Fruit fly (Drosophila melanogaster) whole organism, embryonic: ENCODE measurements around the gene Arp8.

Experiments used
- Atf3 ChIP-seq: fragments of 200-800 bp; sonication (Bioruptor generic); optimal IDR thresholded peaks from 3 replicates; lab custom pipeline; 2016; ENCODE audit warnings: missing biosample characterization, missing genetic modification characterization
- Bdp1 ChIP-seq: fragments of 200-800 bp; sonication (Bioruptor generic); optimal IDR thresholded peaks from 3 replicates; lab custom pipeline; 2016; ENCODE audit warnings: missing biosample characterization, missing genetic modification characterization
- Bteb2 ChIP-seq: fragments of 200-800 bp; sonication (Bioruptor generic); optimal IDR thresholded peaks from 2 replicates; lab custom pipeline; 2016; ENCODE audit warnings: missing biosample characterization, missing genetic modification characterization
- C15 ChIP-seq: fragments of 200-800 bp; sonication (Bioruptor generic); IDR thresholded peaks from 3 replicates; pipeline ENCODE4 v1.3.6; 2022; ENCODE audit warnings: missing biosample characterization, missing genetic modification characterization
- CG12391 ChIP-seq: fragments of 200-800 bp; sonication (Bioruptor generic); optimal IDR thresholded peaks from 3 replicates; lab custom pipeline; 2018; ENCODE audit warnings: missing biosample characterization, mild to moderate bottlenecking, missing genetic modification characterization, moderate library complexity
- CG12769 ChIP-seq: fragments of 200-800 bp; sonication (Bioruptor generic); optimal IDR thresholded peaks from 2 replicates; lab custom pipeline; 2019; ENCODE audit warnings: missing biosample characterization, mild to moderate bottlenecking, missing genetic modification characterization, moderate library complexity
- CG13624 ChIP-seq: fragments of 200-800 bp; sonication (Bioruptor generic); optimal IDR thresholded peaks from 2 replicates; lab custom pipeline; 2016; ENCODE audit warnings: missing biosample characterization, missing genetic modification characterization
- CG15073 ChIP-seq: fragments of 200-800 bp; sonication (Bioruptor generic); optimal IDR thresholded peaks from 2 replicates; lab custom pipeline; 2016; ENCODE audit warnings: missing biosample characterization, missing genetic modification characterization
- CG16863 ChIP-seq: fragments of 200-800 bp; sonication (Bioruptor generic); optimal IDR thresholded peaks from 3 replicates; lab custom pipeline; 2016; ENCODE audit warnings: missing biosample characterization, missing genetic modification characterization
- CG17385 ChIP-seq: fragments of 200-800 bp; sonication (Bioruptor generic); optimal IDR thresholded peaks from 3 replicates; lab custom pipeline; 2018; ENCODE audit warnings: missing biosample characterization, mild to moderate bottlenecking, missing genetic modification characterization
- CG17568 ChIP-seq: fragments of 200-800 bp; sonication (Bioruptor generic); optimal IDR thresholded peaks from 2 replicates; lab custom pipeline; 2018; ENCODE audit warnings: missing biosample characterization, mild to moderate bottlenecking, missing genetic modification characterization, moderate library complexity
- CG18476 ChIP-seq: fragments of 200-800 bp; sonication (Bioruptor generic); optimal IDR thresholded peaks from 2 replicates; lab custom pipeline; 2016; ENCODE audit warnings: missing biosample characterization, mild to moderate bottlenecking, missing genetic modification characterization
- CG2199 ChIP-seq: fragments of 200-800 bp; sonication (Bioruptor generic); IDR thresholded peaks from 3 replicates; pipeline ENCODE4 v1.3.6; 2022; ENCODE audit warnings: missing biosample characterization, missing genetic modification characterization
- CG3407 ChIP-seq: fragments of 200-800 bp; sonication (Bioruptor generic); optimal IDR thresholded peaks from 2 replicates; lab custom pipeline; 2018; ENCODE audit warnings: missing biosample characterization, mild to moderate bottlenecking, missing genetic modification characterization
- CG4282 ChIP-seq: fragments of 200-800 bp; sonication (Bioruptor generic); optimal IDR thresholded peaks from 2 replicates; lab custom pipeline; 2016; ENCODE audit warnings: missing biosample characterization, missing genetic modification characterization
- CG4424 ChIP-seq: fragments of 200-800 bp; sonication (Bioruptor generic); optimal IDR thresholded peaks from 3 replicates; lab custom pipeline; 2016; ENCODE audit warnings: missing biosample characterization, missing genetic modification characterization
- CG4617 ChIP-seq: fragments of 200-800 bp; sonication (Bioruptor generic); optimal IDR thresholded peaks from 3 replicates; lab custom pipeline; 2016; ENCODE audit warnings: missing biosample characterization, missing genetic modification characterization, borderline replicate concordance
- CG5953 ChIP-seq: fragments of 200-800 bp; sonication (Bioruptor generic); IDR thresholded peaks from 2 replicates; pipeline ENCODE4 v1.3.6; 2022; ENCODE audit warnings: missing biosample characterization, missing genetic modification characterization
- CG7357 ChIP-seq: fragments of 200-800 bp; sonication (Bioruptor generic); IDR thresholded peaks from 3 replicates; pipeline ENCODE4 v1.3.6; 2022; ENCODE audit warnings: missing biosample characterization, missing genetic modification characterization
- CG7839 ChIP-seq: fragments of 200-800 bp; sonication (Bioruptor generic); optimal IDR thresholded peaks from 3 replicates; lab custom pipeline; 2018; ENCODE audit warnings: missing biosample characterization, mild to moderate bottlenecking, missing genetic modification characterization, moderate library complexity
- CG8290 ChIP-seq, 3 experiments: fragments of 200-800 bp; sonication (Bioruptor generic); optimal IDR thresholded peaks; 2 replicates each; lab custom pipeline; 2016 to 2019; ENCODE audit warnings: missing biosample characterization in 3 of 3, missing genetic modification characterization in 3 of 3, mild to moderate bottlenecking in 2 of 3, moderate library complexity in 1 of 3
- CG8765 ChIP-seq: fragments of 200-800 bp; sonication (Bioruptor generic); IDR thresholded peaks from 2 replicates; pipeline ENCODE4 v1.3.6; 2022; ENCODE audit warnings: missing biosample characterization, missing genetic modification characterization
- CG8924 ChIP-seq: fragments of 200-800 bp; optimal IDR thresholded peaks from 3 replicates; lab custom pipeline; 2019; ENCODE audit warnings: missing biosample characterization, mild to moderate bottlenecking, missing genetic modification characterization, moderate library complexity
- D19A ChIP-seq: fragments of 200-800 bp; optimal IDR thresholded peaks from 3 replicates; lab custom pipeline; 2019; ENCODE audit warnings: missing biosample characterization, mild to moderate bottlenecking, missing genetic modification characterization, moderate library complexity
- ERR ChIP-seq: fragments of 200-800 bp; sonication (Bioruptor generic); optimal IDR thresholded peaks from 2 replicates; lab custom pipeline; 2016; ENCODE audit warnings: missing biosample characterization, missing genetic modification characterization
- Fer3 ChIP-seq: fragments of 200-800 bp; sonication (Bioruptor generic); optimal IDR thresholded peaks from 2 replicates; lab custom pipeline; 2018; ENCODE audit warnings: missing biosample characterization, mild to moderate bottlenecking, missing genetic modification characterization, moderate library complexity
- Hey ChIP-seq: fragments of 200-800 bp; sonication (Bioruptor generic); optimal IDR thresholded peaks from 3 replicates; lab custom pipeline; 2018; ENCODE audit warnings: missing biosample characterization, mild to moderate bottlenecking, missing genetic modification characterization
- Hsf ChIP-seq: fragments of 200-800 bp; sonication (Bioruptor generic); optimal IDR thresholded peaks from 3 replicates; lab custom pipeline; 2016; ENCODE audit warnings: missing biosample characterization, missing genetic modification characterization
- Med ChIP-seq: fragments of 200-800 bp; sonication (Bioruptor generic); peaks from one replicate; lab custom pipeline; 2016; ENCODE audit warnings: missing biosample characterization, missing genetic modification characterization, mild to moderate bottlenecking, inconsistent platforms, moderate library complexity
- Ravus ChIP-seq: fragments of 200-800 bp; sonication (Bioruptor generic); IDR thresholded peaks from 2 replicates; pipeline ENCODE4 v1.3.6; 2022; ENCODE audit warnings: missing biosample characterization, missing genetic modification characterization
- YL-1 ChIP-seq: fragments of 200-800 bp; sonication (Bioruptor generic); optimal IDR thresholded peaks from 3 replicates; lab custom pipeline; 2017; ENCODE audit warnings: missing biosample characterization, mild to moderate bottlenecking, missing genetic modification characterization
- ac ChIP-seq: fragments of 200-800 bp; sonication (Bioruptor generic); optimal IDR thresholded peaks from 3 replicates; lab custom pipeline; 2017; ENCODE audit warnings: missing biosample characterization, mild to moderate bottlenecking, missing genetic modification characterization
- cato ChIP-seq: fragments of 200-800 bp; sonication (Bioruptor generic); optimal IDR thresholded peaks from 2 replicates; lab custom pipeline; 2016; ENCODE audit warnings: missing biosample characterization, missing genetic modification characterization, borderline replicate concordance
- croc ChIP-seq: fragments of 200-800 bp; sonication (Bioruptor generic); conservative IDR thresholded peaks from 3 replicates; pipeline ENCODE4 v1.3.6; 2022; ENCODE audit warnings: missing biosample characterization, missing genetic modification characterization
- crol ChIP-seq: fragments of 200-800 bp; sonication (Bioruptor generic); IDR thresholded peaks from 2 replicates; pipeline ENCODE4 v1.3.6; 2022; ENCODE audit warnings: missing biosample characterization, missing genetic modification characterization
- crp ChIP-seq, 2 experiments: fragments of 200-800 bp; sonication (Bioruptor generic); optimal IDR thresholded peaks; 2 replicates in 1 of 2; 3 replicates in 1 of 2; lab custom pipeline; 2017; ENCODE audit warnings: missing biosample characterization in 2 of 2, missing genetic modification characterization in 2 of 2, mild to moderate bottlenecking in 1 of 2, moderate library complexity in 1 of 2
- danr ChIP-seq: fragments of 200-800 bp; sonication (Bioruptor generic); IDR thresholded peaks from 2 replicates; pipeline ENCODE4 v1.3.6; 2022; ENCODE audit warnings: missing biosample characterization, missing genetic modification characterization
- dimm ChIP-seq: fragments of 200-800 bp; sonication (Bioruptor generic); IDR thresholded peaks from 2 replicates; pipeline ENCODE4 v1.3.6; 2022; ENCODE audit warnings: missing biosample characterization, missing genetic modification characterization
- dm ChIP-seq: fragments of 200-800 bp; sonication (Bioruptor generic); optimal IDR thresholded peaks from 3 replicates; lab custom pipeline; 2016; ENCODE audit warnings: missing biosample characterization, missing genetic modification characterization
- her ChIP-seq: fragments of 200-800 bp; sonication (Bioruptor generic); optimal IDR thresholded peaks from 2 replicates; lab custom pipeline; 2016; ENCODE audit warnings: missing biosample characterization, missing genetic modification characterization
- jigr1 ChIP-seq: fragments of 200-800 bp; sonication (Bioruptor generic); IDR thresholded peaks from 3 replicates; pipeline ENCODE4 v1.3.6; 2022; ENCODE audit warnings: missing biosample characterization, missing genetic modification characterization
- jumu ChIP-seq: fragments of 200-800 bp; sonication (Bioruptor generic); optimal IDR thresholded peaks from 3 replicates; lab custom pipeline; 2016; ENCODE audit warnings: missing biosample characterization, missing genetic modification characterization
- klu ChIP-seq: fragments of 200-800 bp; sonication (Bioruptor generic); IDR thresholded peaks from 2 replicates; pipeline ENCODE4 v1.3.6; 2022; ENCODE audit warnings: missing biosample characterization, missing genetic modification characterization
- kni ChIP-seq: fragments of 200-800 bp; sonication (Bioruptor generic); optimal IDR thresholded peaks from 3 replicates; lab custom pipeline; 2017; ENCODE audit warnings: mild to moderate bottlenecking, missing biosample characterization, missing genetic modification reagents, missing genetic modification characterization
- peb ChIP-seq: fragments of 200-800 bp; sonication (Bioruptor generic); IDR thresholded peaks from 2 replicates; pipeline ENCODE4 v1.3.6; 2022; ENCODE audit warnings: missing biosample characterization, missing genetic modification characterization
- sd ChIP-seq: fragments of 200-800 bp; sonication (Bioruptor generic); optimal IDR thresholded peaks from 3 replicates; lab custom pipeline; 2018; ENCODE audit warnings: missing biosample characterization, mild to moderate bottlenecking, missing genetic modification characterization, moderate library complexity
- twi ChIP-seq: fragments of 200-800 bp; optimal IDR thresholded peaks from 2 replicates; lab custom pipeline; 2019; ENCODE audit warnings: missing biosample characterization, mild to moderate bottlenecking, missing genetic modification characterization, moderate library complexity
- unc-4 ChIP-seq: fragments of 200-800 bp; sonication (Bioruptor generic); IDR thresholded peaks from 2 replicates; pipeline ENCODE4 v1.3.6; 2022; ENCODE audit warnings: missing biosample characterization, missing genetic modification characterization; ENCODE audit not compliant: partially characterized antibody
- vnd ChIP-seq: fragments of 200-800 bp; sonication (Bioruptor generic); IDR thresholded peaks from 3 replicates; pipeline ENCODE4 v1.3.6; 2022; ENCODE audit warnings: missing biosample characterization, missing genetic modification characterization; ENCODE audit not compliant: partially characterized antibody
- z ChIP-seq: fragments of 200-800 bp; sonication (Bioruptor generic); IDR thresholded peaks from 3 replicates; pipeline ENCODE4 v1.3.6; 2022; ENCODE audit warnings: missing biosample characterization, missing genetic modification characterization

Gene Arp8

DNA sequence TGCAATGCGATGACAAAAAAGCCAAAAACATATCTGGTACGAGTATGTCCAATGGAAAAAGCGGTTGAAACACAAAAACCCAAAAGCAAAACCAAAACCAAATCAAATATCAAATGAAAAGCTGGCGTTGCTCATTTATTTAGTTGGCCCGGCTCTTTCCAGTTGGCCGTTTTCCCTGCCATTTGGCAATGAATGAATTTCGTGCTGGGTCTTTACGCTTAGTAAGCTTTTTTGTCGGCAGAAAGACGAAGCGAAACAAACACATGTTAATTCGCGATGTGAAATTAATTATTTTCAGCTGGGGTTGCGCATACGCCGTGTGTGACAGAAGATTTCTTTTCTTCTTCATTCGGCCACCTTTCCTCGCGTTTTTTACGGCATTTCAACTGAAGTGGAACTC, 25.8 kb downstream of the Arp8 start:
- TF ChIP-seq her (GFP tag; lab: Kevin White, UChicago) (no peak), CG2199 (GFP tag; lab: Robert Waterston, UW) (0 out of 3 replicates have a peak, but pooled peaks have one; percentile 12)

DNA sequence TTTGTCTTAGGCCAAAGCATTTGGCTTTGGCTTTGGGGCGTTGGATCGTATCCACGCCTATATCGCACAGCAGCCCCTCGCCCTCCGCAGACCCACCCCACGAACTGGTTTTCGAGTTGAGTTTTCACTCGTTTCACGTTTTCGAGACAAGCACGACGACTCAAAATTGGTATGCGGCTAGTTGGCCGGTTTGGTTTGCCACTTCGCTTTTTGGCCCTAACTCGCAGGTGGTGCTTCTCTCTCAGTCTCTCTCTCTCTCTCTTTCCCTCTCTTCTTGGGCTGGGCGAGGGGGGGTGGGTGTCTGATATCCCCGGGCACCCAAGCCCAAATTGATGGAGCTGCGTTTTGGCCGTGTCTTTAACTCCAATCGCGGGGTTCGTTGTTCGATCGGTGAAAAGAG, 26.6 kb downstream of the Arp8 start:
- no peak for TF ChIP-seq peb (GFP tag; lab: Robert Waterston, UW)
- TF ChIP-seq Hsf (GFP tag; lab: Kevin White, UChicago): no peak
- no peak for TF ChIP-seq CG8765 (GFP tag; lab: Robert Waterston, UW)
- no peak for TF ChIP-seq YL-1 (GFP tag; lab: Kevin White, UChicago)
- TF ChIP-seq jigr1: no peak
- TF ChIP-seq crp (GFP tag; optimal IDR thresholded peaks at IDR 0.05; lab: Kevin White, UChicago): no peak
- TF ChIP-seq CG3407 (GFP tag; lab: Kevin White, UChicago): no peak
- TF ChIP-seq dimm (GFP tag; lab: Robert Waterston, UW): no peak
- no peak for TF ChIP-seq CG4282 (GFP tag; lab: Kevin White, UChicago)
- no peak for TF ChIP-seq jumu (GFP tag; lab: Kevin White, UChicago)
- no peak for TF ChIP-seq Med (GFP tag; lab: Kevin White, UChicago)
- no peak for TF ChIP-seq D19A (tag; lab: Kevin White, UChicago)
- no peak for TF ChIP-seq croc (GFP tag; lab: Robert Waterston, UW)
- TF ChIP-seq twi (tag; lab: Kevin White, UChicago): no peak
- no peak for TF ChIP-seq ac (GFP tag; lab: Kevin White, UChicago)
- no peak for TF ChIP-seq Fer3 (tag; lab: Kevin White, UChicago)
- TF ChIP-seq CG8924: no peak
- TF ChIP-seq klu (GFP tag; lab: Robert Waterston, UW): no peak
- TF ChIP-seq crol (GFP tag; lab: Robert Waterston, UW): peak; percentile 83
- TF ChIP-seq CG12769 (tag; lab: Kevin White, UChicago): peak; percentile 37
- TF ChIP-seq Bdp1 (GFP tag; lab: Kevin White, UChicago): no peak
- no peak for TF ChIP-seq CG12391 (tag; lab: Kevin White, UChicago)
- TF ChIP-seq z (GFP tag; lab: Robert Waterston, UW): peak; percentile 95
- TF ChIP-seq Bteb2 (GFP tag; lab: Kevin White, UChicago): no peak
- no peak for TF ChIP-seq CG7839 (tag; lab: Kevin White, UChicago)
- TF ChIP-seq CG15073: no peak
- TF ChIP-seq Ravus: no peak
- TF ChIP-seq CG4617 (GFP tag; lab: Kevin White, UChicago): no peak
- TF ChIP-seq Hey: no peak
- TF ChIP-seq CG5953 (GFP tag; lab: Robert Waterston, UW): no peak
- TF ChIP-seq unc-4: 0 out of 2 replicates have a peak, but pooled peaks have one; percentile 20
- TF ChIP-seq kni (GFP tag; lab: Kevin White, UChicago): peak; percentile 47
- no peak for TF ChIP-seq C15 (GFP tag; lab: Robert Waterston, UW)
- TF ChIP-seq ERR (GFP tag; lab: Kevin White, UChicago): no peak
- no peak for TF ChIP-seq CG17568
- TF ChIP-seq vnd (GFP tag; lab: Robert Waterston, UW): no peak
- TF ChIP-seq dm (GFP tag; lab: Kevin White, UChicago): no peak
- TF ChIP-seq Atf3 (GFP tag; lab: Kevin White, UChicago): no peak
- TF ChIP-seq sd: peak; percentile 71
- no peak for TF ChIP-seq CG17385
- TF ChIP-seq CG7357 (GFP tag; lab: Robert Waterston, UW): no peak
- no peak for TF ChIP-seq CG18476 (GFP tag; lab: Kevin White, UChicago)
- no peak for TF ChIP-seq cato (GFP tag; lab: Kevin White, UChicago)
- TF ChIP-seq CG4424 (GFP tag; lab: Kevin White, UChicago): no peak
- no peak for TF ChIP-seq CG8290 (GFP tag; optimal IDR thresholded peaks at IDR 0.05; lab: Kevin White, UChicago)
- TF ChIP-seq CG8290 (tag; optimal IDR thresholded peaks at IDR 0.05; lab: Kevin White, UChicago): no peak
- TF ChIP-seq CG13624 (GFP tag; lab: Kevin White, UChicago): no peak
- TF ChIP-seq CG16863: no peak
- TF ChIP-seq danr: no peak
